Worm (Caenorhabditis elegans) whole organism, L3 larva: ENCODE measurements around the gene T04C12.8.

ENCODE experiments used
- ama-1 ChIP-seq: fragments of 150-350 bp; optimal IDR thresholded peaks from 2 replicates; lab custom pipeline; 2018
- ceh-16 ChIP-seq: sonication (generic microtip); optimal IDR thresholded peaks from 2 replicates; lab custom pipeline; 2017; ENCODE audit warnings: missing biosample characterization, missing genetic modification characterization
- egl-27 ChIP-seq: sonication (generic microtip); optimal IDR thresholded peaks from 4 replicates; lab custom pipeline; 2017; ENCODE audit warnings: missing biosample characterization, missing genetic modification reagents, missing genetic modification characterization
- elt-1 ChIP-seq: fragments of 150-350 bp; optimal IDR thresholded peaks from 2 replicates; lab custom pipeline; 2014; ENCODE audit warnings: missing biosample characterization, missing genetic modification characterization
- mml-1 ChIP-seq: fragments of 150-350 bp; sonication (generic microtip); optimal IDR thresholded peaks from 3 replicates; lab custom pipeline; 2014; ENCODE audit warnings: missing biosample characterization, missing genetic modification characterization
- nhr-12 ChIP-seq: fragments of 150-350 bp; optimal IDR thresholded peaks from 2 replicates; lab custom pipeline; 2014; ENCODE audit warnings: missing biosample characterization, missing genetic modification characterization
- sea-2 ChIP-seq: fragments of 150-350 bp; sonication (generic microtip); optimal IDR thresholded peaks from 4 replicates; lab custom pipeline; 2014; ENCODE audit warnings: missing biosample characterization, missing genetic modification reagents, missing genetic modification characterization
- skn-1 ChIP-seq: fragments of 150-350 bp; optimal IDR thresholded peaks from 2 replicates; lab custom pipeline; 2014; ENCODE audit warnings: missing biosample characterization, missing genetic modification characterization
- snpc-4 ChIP-seq: fragments of 150-350 bp; optimal IDR thresholded peaks from 2 replicates; lab custom pipeline; 2014; ENCODE audit warnings: missing biosample characterization, missing genetic modification characterization

DNA sequence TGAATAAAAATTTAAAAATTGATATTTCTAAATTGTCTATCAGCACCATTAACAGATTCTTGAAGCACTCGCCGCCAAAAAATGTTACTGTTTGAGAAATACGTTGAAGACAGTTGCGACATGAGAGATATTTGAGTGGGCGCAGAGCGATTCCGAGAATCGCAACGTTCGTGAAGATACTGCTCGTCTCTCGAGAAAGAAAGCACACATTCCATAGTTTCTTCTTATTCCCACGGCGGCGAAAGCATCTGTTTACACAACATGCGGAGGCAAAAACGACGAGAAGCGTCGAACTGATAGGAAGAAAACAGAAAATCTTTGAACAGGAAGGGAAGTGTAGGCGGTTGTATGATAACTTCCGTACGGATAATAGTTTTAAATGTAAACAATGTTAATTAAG lies 13.3 kb upstream of the T04C12.8 start:
- TF ChIP-seq snpc-4 (no peak), elt-1 (tag; lab: Kevin White, UChicago) (no peak), sea-2 (GFP tag; lab: Kevin White, UChicago) (no peak), nhr-12 (tag; lab: Kevin White, UChicago) (no peak), mml-1 (tag; lab: Kevin White, UChicago) (no peak), ama-1 (lab: Kevin White, UChicago) (peak; percentile 75), skn-1 (tag; lab: Kevin White, UChicago) (no peak), ceh-16 (tag; lab: Kevin White, UChicago) (no peak), egl-27 (tag; lab: Kevin White, UChicago) (no peak)
